Comparison of ENCODE assay signal across 3 worm cellular contexts in the genomic region with DNA sequence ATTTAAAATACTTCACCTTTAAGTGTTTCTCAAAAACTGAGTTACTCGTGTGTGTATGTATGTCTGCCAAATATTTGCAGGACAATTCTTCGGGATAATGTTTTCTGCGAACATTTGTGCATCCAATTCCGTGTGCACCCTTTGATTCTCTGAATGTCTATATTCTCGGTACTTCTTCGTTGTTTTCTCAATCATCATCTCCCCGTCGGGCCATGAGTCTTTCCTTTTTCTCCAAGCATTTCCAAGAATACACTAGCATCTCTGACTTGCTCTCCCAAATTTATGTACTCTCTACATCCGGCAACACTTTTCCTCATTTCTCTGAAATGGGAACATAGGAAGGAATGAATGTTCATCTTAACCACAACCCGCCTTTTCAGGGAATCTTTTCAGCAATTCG.
TF ChIP-seq lines count a peak whose summit lies in the region.

No protein-coding gene starts in this region.

TF ChIP-seq in whole organism, L1 larva, 84 proteins besides CTCF, POLR2A, EP300 and RAD21 (continued from another document and continues in another):
- TF ChIP-seq irx-1 (tag; optimal IDR thresholded peaks at IDR 0.05; lab: Kevin White, UChicago) (no peak), mep-1 (tag; optimal IDR thresholded peaks at IDR 0.05; lab: Kevin White, UChicago) (no peak), lin-15B (tag; optimal IDR thresholded peaks at IDR 0.05; lab: Kevin White, UChicago) (no peak), lin-35 (GFP tag; optimal IDR thresholded peaks at IDR 0.05; lab: Kevin White, UChicago) (no peak), nhr-77 (tag; optimal IDR thresholded peaks at IDR 0.05; lab: Kevin White, UChicago) (no peak), ztf-4 (tag; optimal IDR thresholded peaks at IDR 0.05; lab: Kevin White, UChicago) (peak; percentile 23), lin-14 (GFP tag; optimal IDR thresholded peaks at IDR 0.05; lab: Kevin White, UChicago) (peak; percentile 71), elt-2 (tag; optimal IDR thresholded peaks at IDR 0.05; lab: Kevin White, UChicago) (no peak), elt-3 (tag; optimal IDR thresholded peaks at IDR 0.05; lab: Kevin White, UChicago) (no peak), Y116A8C.19 (tag; optimal IDR thresholded peaks at IDR 0.05; lab: Kevin White, UChicago; ENCODE audit: borderline replicate concordance) (no peak), nhr-85 (tag; lab: Kevin White, UChicago) (no peak), lsy-2 (tag; optimal IDR thresholded peaks at IDR 0.05; lab: Kevin White, UChicago) (peak in 1 of 2 experiments; percentile 34), fkh-8 (tag; optimal IDR thresholded peaks at IDR 0.05; lab: Kevin White, UChicago) (peak; percentile 97), unc-30 (tag; optimal IDR thresholded peaks at IDR 0.05; lab: Kevin White, UChicago) (no peak), nhr-19 (GFP tag; conservative IDR thresholded peaks at IDR 0.05; lab: Robert Waterston, UW) (peak; percentile 17; the same call in 1 of the 2 replicates), F16B12.6 (tag; optimal IDR thresholded peaks at IDR 0.05; lab: Kevin White, UChicago) (no peak), hlh-17 (GFP tag; optimal IDR thresholded peaks at IDR 0.05; lab: Kevin White, UChicago; ENCODE audit: borderline replicate concordance) (no peak), snu-23 (GFP tag; optimal IDR thresholded peaks at IDR 0.05; lab: Kevin White, UChicago) (no peak), ceh-8 (GFP tag; optimal IDR thresholded peaks at IDR 0.05; lab: Kevin White, UChicago) (no peak), ceh-88 (GFP tag; IDR thresholded peaks at IDR 0.05; lab: Robert Waterston, UW) (no peak), mab-9 (GFP tag; IDR thresholded peaks at IDR 0.05; lab: Robert Waterston, UW) (no peak), mef-2 (tag; optimal IDR thresholded peaks at IDR 0.05; lab: Kevin White, UChicago) (no peak), unc-98 (GFP tag; IDR thresholded peaks at IDR 0.05; lab: Robert Waterston, UW) (no peak), nhr-20 (tag; optimal IDR thresholded peaks at IDR 0.05; lab: Kevin White, UChicago) (peak; percentile 16), lir-3 (tag; optimal IDR thresholded peaks at IDR 0.05; lab: Kevin White, UChicago; ENCODE audit: poor library complexity) (no peak), pqm-1 (tag; optimal IDR thresholded peaks at IDR 0.05; lab: Kevin White, UChicago) (no peak), C34B4.2 (tag; optimal IDR thresholded peaks at IDR 0.05; lab: Kevin White, UChicago) (no peak), nhr-71 (tag; optimal IDR thresholded peaks at IDR 0.05; lab: Kevin White, UChicago) (peak; percentile 94), efl-1 (optimal IDR thresholded peaks at IDR 0.05; lab: Kevin White, UChicago) (no peak), efl-1 (GFP tag; optimal IDR thresholded peaks at IDR 0.05 in 1 of 2; lab: Kevin White, UChicago) (no peak), ama-1 (optimal IDR thresholded peaks at IDR 0.05; lab: Kevin White, UChicago) (no peak), isw-1 (GFP tag; IDR thresholded peaks at IDR 0.05; lab: Robert Waterston, UW) (no peak; the same call in 1 of the 2 replicates), blmp-1 (tag; optimal IDR thresholded peaks at IDR 0.05; lab: Kevin White, UChicago) (no peak), nhr-84 (tag; optimal IDR thresholded peaks at IDR 0.05; lab: Kevin White, UChicago) (no peak), nhr-90 (tag; optimal IDR thresholded peaks at IDR 0.05; lab: Kevin White, UChicago; ENCODE audit: poor library complexity) (no peak), aly-2 (tag; optimal IDR thresholded peaks at IDR 0.05; lab: Kevin White, UChicago) (no peak), nhr-12 (tag; optimal IDR thresholded peaks at IDR 0.05; lab: Kevin White, UChicago) (no peak), ztf-11 (tag; optimal IDR thresholded peaks at IDR 0.05; lab: Kevin White, UChicago) (no peak), nhr-47 (tag; optimal IDR thresholded peaks at IDR 0.05; lab: Kevin White, UChicago) (peak; percentile 90), lin-39 (tag; optimal IDR thresholded peaks at IDR 0.05; lab: Kevin White, UChicago) (no peak), unc-130 (tag; optimal IDR thresholded peaks at IDR 0.05; lab: Kevin White, UChicago) (no peak), zag-1 (tag; optimal IDR thresholded peaks at IDR 0.05; lab: Kevin White, UChicago) (no peak), ets-5 (GFP tag; IDR thresholded peaks at IDR 0.05; lab: Robert Waterston, UW) (no peak), fos-1 (tag; optimal IDR thresholded peaks at IDR 0.05; lab: Kevin White, UChicago) (no peak)

TF ChIP-seq in whole organism, L2 larva, 48 proteins besides CTCF, POLR2A, EP300 and RAD21 (continued from another document):
- TF ChIP-seq R02D3.7 (tag; optimal IDR thresholded peaks at IDR 0.05; lab: Kevin White, UChicago) (no peak), zag-1 (tag; optimal IDR thresholded peaks at IDR 0.05; lab: Kevin White, UChicago) (peak; percentile 27), ZK546.5 (tag; optimal IDR thresholded peaks at IDR 0.05; lab: Kevin White, UChicago) (no peak), sma-9 (GFP tag; optimal IDR thresholded peaks at IDR 0.05; lab: Kevin White, UChicago) (peak; percentile 41), sma-9 (tag; optimal IDR thresholded peaks at IDR 0.05; lab: Kevin White, UChicago) (no peak), F13H6.1 (tag; optimal IDR thresholded peaks at IDR 0.05; lab: Kevin White, UChicago) (peak; percentile 10), unc-39 (tag; optimal IDR thresholded peaks at IDR 0.05; lab: Kevin White, UChicago) (no peak), gmeb-1 (tag; optimal IDR thresholded peaks at IDR 0.05; lab: Kevin White, UChicago) (no peak), snpc-4 (tag; optimal IDR thresholded peaks at IDR 0.05; lab: Kevin White, UChicago) (no peak), lin-39 (tag; optimal IDR thresholded peaks at IDR 0.05; lab: Kevin White, UChicago) (no peak), alr-1 (tag; optimal IDR thresholded peaks at IDR 0.05; lab: Kevin White, UChicago) (no peak), C34F6.9 (tag; optimal IDR thresholded peaks at IDR 0.05; lab: Kevin White, UChicago) (peak; percentile 49), nhr-23 (tag; optimal IDR thresholded peaks at IDR 0.05; lab: Kevin White, UChicago) (no peak), lsy-2 (tag; optimal IDR thresholded peaks at IDR 0.05; lab: Kevin White, UChicago) (peak in 1 of 2 experiments; percentile 67), Y55F3AM.14 (GFP tag; optimal IDR thresholded peaks at IDR 0.05; lab: Kevin White, UChicago) (peak; percentile 1), unc-62 (GFP tag; optimal IDR thresholded peaks at IDR 0.05; lab: Kevin White, UChicago) (no peak), unc-55 (GFP tag; optimal IDR thresholded peaks at IDR 0.05; lab: Kevin White, UChicago) (peak; percentile 56), sma-3 (GFP tag; optimal IDR thresholded peaks at IDR 0.05; lab: Kevin White, UChicago) (no peak), mab-5 (tag; optimal IDR thresholded peaks at IDR 0.05; lab: Kevin White, UChicago) (no peak), nhr-12 (tag; optimal IDR thresholded peaks at IDR 0.05; lab: Kevin White, UChicago) (no peak)

TF ChIP-seq in whole organism, L3 larva, 47 proteins besides CTCF, POLR2A, EP300 and RAD21 (continued from another document):
- no peak for TF ChIP-seq lsy-12 (tag; optimal IDR thresholded peaks at IDR 0.05; lab: Kevin White, UChicago)
